Worm (Caenorhabditis elegans) whole organism, L4/young adult: ENCODE measurements around the gene wrb-1.

Experiments used
- W03F9.2 ChIP-seq: fragments of 150-350 bp; optimal IDR thresholded peaks from 2 replicates; lab custom pipeline; 2014; ENCODE audit warnings: missing biosample characterization, missing genetic modification characterization
- dao-5 ChIP-seq: sonication (generic microtip); optimal IDR thresholded peaks from 2 replicates; lab custom pipeline; 2016; ENCODE audit warnings: missing genotype, missing genetic modification characterization, moderate library complexity, missing compliant biosample characterization
- him-1 ChIP-seq: sonication (generic microtip); optimal IDR thresholded peaks from 2 replicates; lab custom pipeline; 2016; ENCODE audit warnings: missing genotype, missing genetic modification reagents, missing genetic modification characterization, missing compliant biosample characterization

ce11 chrV:1227756-1228665 is 32.1 kb downstream of the wrb-1 start:
- no peak for TF ChIP-seq W03F9.2 (tag; lab: Kevin White, UChicago)
- no peak for TF ChIP-seq dao-5 (tag; lab: Kevin White, UChicago)
- no peak for TF ChIP-seq him-1 (tag; lab: Kevin White, UChicago)
